Worm (Caenorhabditis elegans): ENCODE data around the gene F10E7.9.

F10E7.9 gene

ce11 chrII:7100838-7101237 lies 9.0 kb downstream of the F10E7.9 start, which contains the start of gene mmaa-1:
Gene mmaa-1 (minus strand): TSS chrII:7101165.
- TF ChIP-seq lin-32 (GFP tag; optimal IDR thresholded peaks at IDR 0.05) (no peak), nhr-28 (tag; optimal IDR thresholded peaks at IDR 0.05) (no peak), flh-1 (GFP tag; optimal IDR thresholded peaks at IDR 0.05) (no peak), ham-2 (GFP tag; optimal IDR thresholded peaks at IDR 0.05) (no peak), ceh-83 (GFP tag; optimal IDR thresholded peaks at IDR 0.05) (no peak), cnd-1 (tag; optimal IDR thresholded peaks at IDR 0.05) (no peak), unc-39 (tag; optimal IDR thresholded peaks at IDR 0.05) (no peak), ces-1 (GFP tag; optimal IDR thresholded peaks at IDR 0.05) (no peak), mab-5 (tag; optimal IDR thresholded peaks at IDR 0.05) (no peak), nhr-2 (tag; optimal IDR thresholded peaks at IDR 0.05) (no peak), elt-3 (tag; optimal IDR thresholded peaks at IDR 0.05) (no peak), tbx-8 (GFP tag; optimal IDR thresholded peaks at IDR 0.05) (no peak), sptf-1 (tag; optimal IDR thresholded peaks at IDR 0.05) (no peak), nhr-76 (tag; optimal IDR thresholded peaks at IDR 0.05) (no peak), zip-8 (tag; optimal IDR thresholded peaks at IDR 0.05) (no peak), bed-3 (GFP tag; optimal IDR thresholded peaks at IDR 0.05) (no peak), unc-120 (tag; optimal IDR thresholded peaks at IDR 0.05; ENCODE audit: poor library complexity, severe bottlenecking) (no peak)

- no peak for TF ChIP-seq nhr-12 (tag; optimal IDR thresholded peaks at IDR 0.05)
- TF ChIP-seq unc-39 (tag; optimal IDR thresholded peaks at IDR 0.05) = no peak
- TF ChIP-seq unc-62 (GFP tag; optimal IDR thresholded peaks at IDR 0.05) = no peak
- TF ChIP-seq mep-1 (tag; optimal IDR thresholded peaks at IDR 0.05) = no peak
- no peak for TF ChIP-seq ces-1 (GFP tag; optimal IDR thresholded peaks at IDR 0.05)
- no peak for TF ChIP-seq nhr-2 (tag; optimal IDR thresholded peaks at IDR 0.05)
- TF ChIP-seq mab-5 (tag; optimal IDR thresholded peaks at IDR 0.05) = no peak
- TF ChIP-seq ham-2 (GFP tag; optimal IDR thresholded peaks at IDR 0.05) = no peak
- no peak for TF ChIP-seq flh-1 (GFP tag; optimal IDR thresholded peaks at IDR 0.05)
- TF ChIP-seq ceh-39 (tag; optimal IDR thresholded peaks at IDR 0.05) = no peak
- TF ChIP-seq mls-2 (tag; optimal IDR thresholded peaks at IDR 0.05) = no peak
These were observed 10.6 kb downstream of the F10E7.9 start for ce11 chrII:7099231-7099630.

- TF ChIP-seq nhr-28 (tag; optimal IDR thresholded peaks at IDR 0.05) = no peak
- no peak for TF ChIP-seq drap-1 (GFP tag; optimal IDR thresholded peaks at IDR 0.05)
- TF ChIP-seq ceh-39 (tag; optimal IDR thresholded peaks at IDR 0.05) = no peak
- no peak for TF ChIP-seq lsy-2 (tag; optimal IDR thresholded peaks at IDR 0.05)
- TF ChIP-seq nhr-2 (tag; optimal IDR thresholded peaks at IDR 0.05) = no peak
- TF ChIP-seq snpc-4 (tag; optimal IDR thresholded peaks at IDR 0.05) = no peak
- no peak for TF ChIP-seq cnd-1 (tag; optimal IDR thresholded peaks at IDR 0.05)
- TF ChIP-seq mep-1 (tag; optimal IDR thresholded peaks at IDR 0.05) = no peak
- TF ChIP-seq unc-39 (tag; optimal IDR thresholded peaks at IDR 0.05) = no peak
- no peak for TF ChIP-seq ztf-11 (tag; optimal IDR thresholded peaks at IDR 0.05)
- no peak for TF ChIP-seq tbx-8 (GFP tag; optimal IDR thresholded peaks at IDR 0.05)
- TF ChIP-seq bed-3 (GFP tag; optimal IDR thresholded peaks at IDR 0.05) = no peak
- no peak for TF ChIP-seq elt-1 (tag; optimal IDR thresholded peaks at IDR 0.05; ENCODE audit: borderline replicate concordance, insufficient read depth)
- TF ChIP-seq lin-32 (GFP tag; optimal IDR thresholded peaks at IDR 0.05) = no peak
- TF ChIP-seq ham-2 (GFP tag; optimal IDR thresholded peaks at IDR 0.05) = no peak
- no peak for TF ChIP-seq unc-62 (GFP tag; optimal IDR thresholded peaks at IDR 0.05)
These were observed 11.3 kb downstream of the F10E7.9 start, which contains the start of gene mct-5 for ce11 chrII:7098578-7098977. Gene mct-5 (minus strand): TSS chrII:7098593.

- TF ChIP-seq sptf-1 (tag; optimal IDR thresholded peaks at IDR 0.05) (no peak), sem-2 (GFP tag; optimal IDR thresholded peaks at IDR 0.05) (no peak), blmp-1 (tag; optimal IDR thresholded peaks at IDR 0.05) (no peak), ceh-83 (GFP tag; optimal IDR thresholded peaks at IDR 0.05) (no peak), nhr-237 (tag; optimal IDR thresholded peaks at IDR 0.05) (no peak), bed-3 (GFP tag; optimal IDR thresholded peaks at IDR 0.05) (no peak)
These were observed 13.9 kb downstream of the F10E7.9 start for ce11 chrII:7095970-7096369.

- TF ChIP-seq ceh-83 (GFP tag; optimal IDR thresholded peaks at IDR 0.05) (no peak), mab-5 (tag; optimal IDR thresholded peaks at IDR 0.05) (no peak), elt-3 (tag; optimal IDR thresholded peaks at IDR 0.05) (no peak), ztf-11 (tag; optimal IDR thresholded peaks at IDR 0.05) (no peak), nhr-12 (tag; optimal IDR thresholded peaks at IDR 0.05) (no peak), lsy-2 (tag; optimal IDR thresholded peaks at IDR 0.05) (no peak), elt-1 (tag; optimal IDR thresholded peaks at IDR 0.05; ENCODE audit: borderline replicate concordance, insufficient read depth) (no peak), flh-1 (GFP tag; optimal IDR thresholded peaks at IDR 0.05) (no peak), unc-62 (GFP tag; optimal IDR thresholded peaks at IDR 0.05) (no peak), unc-120 (tag; optimal IDR thresholded peaks at IDR 0.05; ENCODE audit: poor library complexity, severe bottlenecking) (no peak), ham-2 (GFP tag; optimal IDR thresholded peaks at IDR 0.05) (no peak), blmp-1 (tag; optimal IDR thresholded peaks at IDR 0.05) (no peak), mls-2 (tag; optimal IDR thresholded peaks at IDR 0.05) (no peak), nhr-28 (tag; optimal IDR thresholded peaks at IDR 0.05) (no peak), lin-32 (GFP tag; optimal IDR thresholded peaks at IDR 0.05) (no peak), tbx-8 (GFP tag; optimal IDR thresholded peaks at IDR 0.05) (no peak), zip-8 (tag; optimal IDR thresholded peaks at IDR 0.05) (no peak), nhr-2 (tag; optimal IDR thresholded peaks at IDR 0.05) (no peak), bed-3 (GFP tag; optimal IDR thresholded peaks at IDR 0.05) (no peak)
These were observed 16.5 kb downstream of the F10E7.9 start, which contains the start of gene T02G5.3 for ce11 chrII:7093339-7093821. Gene T02G5.3 (plus strand): TSS chrII:7093389.

All from whole organism, mixed stage, embryonic.